Fruit fly (Drosophila melanogaster) whole organism, prepupa: ENCODE results near the gene eIF2Bepsilon.
A peak's percentile ranks its signal among the peaks of the same experiment; 100 is the strongest.

Source experiments
- CG10631 ChIP-seq: fragments of 200-800 bp; sonication (Bioruptor generic); optimal IDR thresholded peaks from 2 replicates; lab custom pipeline; 2016; ENCODE audit warnings: missing biosample characterization, missing genetic modification characterization
- CG10669 ChIP-seq: fragments of 200-800 bp; sonication (Bioruptor generic); optimal IDR thresholded peaks from 3 replicates; lab custom pipeline; 2018; ENCODE audit warnings: missing biosample characterization, mild to moderate bottlenecking, missing genetic modification characterization, moderate library complexity
- CG11902 ChIP-seq: fragments of 200-800 bp; sonication (Bioruptor generic); optimal IDR thresholded peaks from 3 replicates; lab custom pipeline; 2016; ENCODE audit warnings: missing biosample characterization, missing genetic modification characterization
- CG15336 ChIP-seq: fragments of 200-800 bp; sonication (Bioruptor generic); IDR thresholded peaks from 2 replicates; pipeline ENCODE4 v1.3.6; 2022; ENCODE audit warnings: missing biosample characterization, missing genetic modification characterization
- CG1621 ChIP-seq: fragments of 200-800 bp; sonication (Bioruptor generic); optimal IDR thresholded peaks from 3 replicates; lab custom pipeline; 2018; ENCODE audit warnings: missing biosample characterization, mild to moderate bottlenecking, missing genetic modification characterization
- CG16779 ChIP-seq: fragments of 200-800 bp; sonication (Bioruptor generic); optimal IDR thresholded peaks from 3 replicates; lab custom pipeline; 2017; ENCODE audit warnings: missing biosample characterization, mild to moderate bottlenecking, missing genetic modification characterization
- CG3032 ChIP-seq: fragments of 200-800 bp; optimal IDR thresholded peaks from 2 replicates; lab custom pipeline; 2019; ENCODE audit warnings: missing biosample characterization, mild to moderate bottlenecking, missing genetic modification characterization, moderate library complexity
- CG31627 ChIP-seq: fragments of 200-800 bp; sonication (Bioruptor generic); optimal IDR thresholded peaks from 3 replicates; lab custom pipeline; 2016; ENCODE audit warnings: missing biosample characterization, missing genetic modification characterization
- CG34406 ChIP-seq: fragments of 200-800 bp; sonication (Bioruptor generic); optimal IDR thresholded peaks from 3 replicates; lab custom pipeline; 2016; ENCODE audit warnings: missing biosample characterization, missing genetic modification characterization
- CG6163 ChIP-seq: fragments of 200-800 bp; sonication (Bioruptor generic); IDR thresholded peaks from 3 replicates; pipeline ENCODE4 v1.3.6; 2022; ENCODE audit warnings: missing biosample characterization, missing genetic modification characterization
- CG6792 ChIP-seq: fragments of 200-800 bp; sonication (Bioruptor generic); optimal IDR thresholded peaks from 3 replicates; lab custom pipeline; 2016; ENCODE audit warnings: missing biosample characterization, missing genetic modification characterization
- CG6854 ChIP-seq: fragments of 200-800 bp; sonication (Bioruptor generic); optimal IDR thresholded peaks from 2 replicates; lab custom pipeline; 2017; ENCODE audit warnings: missing biosample characterization, mild to moderate bottlenecking, missing genetic modification characterization
- CG7368 ChIP-seq: fragments of 200-800 bp; sonication (Bioruptor generic); optimal IDR thresholded peaks from 3 replicates; lab custom pipeline; 2016; ENCODE audit warnings: missing biosample characterization, missing genetic modification characterization
- CG8119 ChIP-seq: fragments of 200-800 bp; sonication (Bioruptor generic); IDR thresholded peaks from 3 replicates; pipeline ENCODE4 v1.3.6; 2022; ENCODE audit warnings: missing biosample characterization, missing genetic modification characterization
- Eip75B ChIP-seq: fragments of 200-800 bp; sonication (Bioruptor generic); optimal IDR thresholded peaks from 3 replicates; lab custom pipeline; 2016; ENCODE audit warnings: missing biosample characterization, missing genetic modification characterization
- Eip78C ChIP-seq: fragments of 200-800 bp; sonication (Bioruptor generic); peaks from one replicate; lab custom pipeline; 2016; ENCODE audit warnings: missing biosample characterization, missing genetic modification characterization
- Eip93F ChIP-seq: fragments of 200-800 bp; sonication (Bioruptor generic); optimal IDR thresholded peaks from 2 replicates; lab custom pipeline; 2016; ENCODE audit warnings: missing biosample characterization, mild to moderate bottlenecking, missing genetic modification characterization
- Ets96B ChIP-seq: fragments of 200-800 bp; optimal IDR thresholded peaks from 2 replicates; lab custom pipeline; 2019; ENCODE audit warnings: missing biosample characterization, mild to moderate bottlenecking, missing genetic modification characterization, moderate library complexity
- Gug ChIP-seq: fragments of 200-800 bp; sonication (Bioruptor generic); IDR thresholded peaks from 2 replicates; pipeline ENCODE4 v1.3.6; 2022; ENCODE audit warnings: missing biosample characterization, missing genetic modification characterization
- Hr38 ChIP-seq: sonication (Bioruptor generic); optimal IDR thresholded peaks from 2 replicates; lab custom pipeline; 2016; ENCODE audit warnings: missing biosample characterization, missing genetic modification characterization
- Hr39 ChIP-seq: fragments of 200-800 bp; sonication (Bioruptor generic); optimal IDR thresholded peaks from 2 replicates; lab custom pipeline; 2016; ENCODE audit warnings: missing biosample characterization, missing genetic modification characterization
- Hr4 ChIP-seq: fragments of 200-800 bp; sonication (Bioruptor generic); optimal IDR thresholded peaks from 3 replicates; lab custom pipeline; 2016; ENCODE audit warnings: missing biosample characterization, missing genetic modification characterization
- Lpt ChIP-seq: fragments of 200-800 bp; sonication (Bioruptor generic); optimal IDR thresholded peaks from 3 replicates; lab custom pipeline; 2016; ENCODE audit warnings: missing biosample characterization, missing genetic modification characterization
- Met ChIP-seq: fragments of 200-800 bp; sonication (Bioruptor generic); optimal IDR thresholded peaks from 3 replicates; lab custom pipeline; 2016; ENCODE audit warnings: missing biosample characterization, missing genetic modification characterization
- Sox14 ChIP-seq: fragments of 200-800 bp; sonication (Bioruptor generic); optimal IDR thresholded peaks from 3 replicates; lab custom pipeline; 2016; ENCODE audit warnings: missing biosample characterization, missing genetic modification characterization
- acj6 ChIP-seq: fragments of 200-800 bp; sonication (Bioruptor generic); optimal IDR thresholded peaks from 3 replicates; lab custom pipeline; 2016; ENCODE audit warnings: missing biosample characterization, missing genetic modification characterization
- cyc ChIP-seq: fragments of 200-800 bp; sonication (Bioruptor generic); optimal IDR thresholded peaks from 3 replicates; lab custom pipeline; 2016; ENCODE audit warnings: missing biosample characterization, missing genetic modification characterization
- dac ChIP-seq: fragments of 200-800 bp; sonication (Bioruptor generic); optimal IDR thresholded peaks from 2 replicates; lab custom pipeline; 2017; ENCODE audit warnings: missing biosample characterization, mild to moderate bottlenecking, missing genetic modification characterization
- dsx ChIP-seq: fragments of 200-800 bp; optimal IDR thresholded peaks from 3 replicates; lab custom pipeline; 2019; ENCODE audit warnings: missing biosample characterization, mild to moderate bottlenecking, missing genetic modification characterization, moderate library complexity; ENCODE audit not compliant: poor library complexity, severe bottlenecking
- eg ChIP-seq: fragments of 200-800 bp; sonication (Bioruptor generic); IDR thresholded peaks from 3 replicates; pipeline ENCODE4 v1.3.6; 2022; ENCODE audit warnings: missing biosample characterization, missing genetic modification characterization
- esn ChIP-seq: fragments of 200-800 bp; sonication (Bioruptor generic); optimal IDR thresholded peaks from 2 replicates; lab custom pipeline; 2016; ENCODE audit warnings: missing biosample characterization, mild to moderate bottlenecking, missing genetic modification characterization, moderate library complexity
- fd59A ChIP-seq: fragments of 200-800 bp; sonication (Bioruptor generic); optimal IDR thresholded peaks from 2 replicates; lab custom pipeline; 2017; ENCODE audit warnings: missing biosample characterization, mild to moderate bottlenecking, missing genetic modification characterization, missing genetic modification reagents
- fd85E ChIP-seq: fragments of 200-800 bp; sonication (Bioruptor generic); optimal IDR thresholded peaks from 3 replicates; lab custom pipeline; 2016; ENCODE audit warnings: missing biosample characterization, missing genetic modification characterization
- lz ChIP-seq: fragments of 200-800 bp; sonication (Bioruptor generic); optimal IDR thresholded peaks from 3 replicates; lab custom pipeline; 2016; ENCODE audit warnings: missing biosample characterization, missing genetic modification characterization
- net ChIP-seq: fragments of 200-800 bp; sonication (Bioruptor generic); optimal IDR thresholded peaks from 3 replicates; lab custom pipeline; 2016; ENCODE audit warnings: missing biosample characterization, missing genetic modification characterization
- pdm3 ChIP-seq: fragments of 200-800 bp; sonication (Bioruptor generic); optimal IDR thresholded peaks from 3 replicates; lab custom pipeline; 2016; ENCODE audit warnings: missing biosample characterization, missing genetic modification characterization
- salr ChIP-seq, 2 experiments: fragments of 200-800 bp; sonication (Bioruptor generic); optimal IDR thresholded peaks; 3 replicates each; lab custom pipeline; 2016 to 2018; ENCODE audit warnings: missing biosample characterization in 2 of 2, missing genetic modification characterization in 2 of 2, mild to moderate bottlenecking in 1 of 2
- spab ChIP-seq: fragments of 200-800 bp; sonication (Bioruptor generic); optimal IDR thresholded peaks from 2 replicates; lab custom pipeline; 2017; ENCODE audit warnings: missing biosample characterization, mild to moderate bottlenecking, missing genetic modification characterization, missing genetic modification reagents
- ss ChIP-seq, 2 experiments: fragments of 200-800 bp; sonication (Bioruptor generic); optimal IDR thresholded peaks; 2 replicates in 1 of 2; 3 replicates in 1 of 2; lab custom pipeline; 2017 to 2018; ENCODE audit warnings: mild to moderate bottlenecking in 2 of 2, missing biosample characterization in 2 of 2, missing genetic modification characterization in 2 of 2, moderate library complexity in 1 of 2
- svp ChIP-seq: fragments of 200-800 bp; sonication (Bioruptor generic); peaks from one replicate; lab custom pipeline; 2016; ENCODE audit warnings: missing biosample characterization, missing genetic modification characterization
- topi ChIP-seq: fragments of 200-800 bp; sonication (Bioruptor generic); optimal IDR thresholded peaks from 3 replicates; lab custom pipeline; 2016; ENCODE audit warnings: missing biosample characterization, missing genetic modification characterization
- vri ChIP-seq: fragments of 200-800 bp; sonication (Bioruptor generic); optimal IDR thresholded peaks from 3 replicates; lab custom pipeline; 2016; ENCODE audit warnings: missing biosample characterization, mild to moderate bottlenecking, missing genetic modification characterization

Gene eIF2Bepsilon

dm6 chrX:1877107-1877736 lies 45.5 kb downstream of the eIF2Bepsilon start, which contains the start of the genes CG14817 and CG14805:
CG14817 (minus strand) TSS chrX:1877270.
CG14805 (plus strand) TSS chrX:1877317.
- TF ChIP-seq CG1621 (tag; lab: Kevin White, UChicago) (peak; percentile 53), Hr38 (GFP tag; lab: Kevin White, UChicago) (no peak), esn (peak; percentile 68), Ets96B (peak; percentile 5), CG11902 (GFP tag; lab: Kevin White, UChicago) (no peak), CG6854 (GFP tag; lab: Kevin White, UChicago) (peak; percentile 91), CG6163 (GFP tag; lab: Robert Waterston, UW) (peak; percentile 58), topi (GFP tag; lab: Kevin White, UChicago) (peak; percentile 68), Hr39 (GFP tag; lab: Kevin White, UChicago) (no peak), ss (GFP tag; optimal IDR thresholded peaks at IDR 0.05; lab: Kevin White, UChicago) (peak; percentile 62 to 82), CG8119 (GFP tag; lab: Robert Waterston, UW) (no peak; the same call in 2 of the 3 replicates), Eip75B (no peak), fd59A (no peak), svp (GFP tag; lab: Kevin White, UChicago) (peak; percentile 71), Sox14 (peak; percentile 53), CG34406 (GFP tag; lab: Kevin White, UChicago) (peak; percentile 71), pdm3 (GFP tag; lab: Kevin White, UChicago) (no peak), fd85E (GFP tag; lab: Kevin White, UChicago) (no peak), CG10631 (GFP tag; lab: Kevin White, UChicago) (no peak), Hr4 (GFP tag; lab: Kevin White, UChicago) (no peak), spab (GFP tag; lab: Kevin White, UChicago) (no peak), lz (GFP tag; lab: Kevin White, UChicago) (peak; percentile 48), CG6792 (GFP tag; lab: Kevin White, UChicago) (peak; percentile 40), CG15336 (GFP tag; lab: Robert Waterston, UW) (0 out of 2 replicates have a peak, but pooled peaks have one; percentile 21), CG16779 (tag; lab: Kevin White, UChicago) (peak; percentile 61), Eip93F (GFP tag; lab: Kevin White, UChicago) (no peak), Met (GFP tag; lab: Kevin White, UChicago) (no peak), CG3032 (tag; lab: Kevin White, UChicago) (peak; percentile 30), acj6 (no peak), eg (peak; percentile 61), CG10669 (no peak), cyc (GFP tag; lab: Kevin White, UChicago) (peak; percentile 45), Gug (GFP tag; lab: Robert Waterston, UW) (no peak), salr (GFP tag; optimal IDR thresholded peaks at IDR 0.05; lab: Kevin White, UChicago) (peak in 1 of 2 experiments; percentile 44), CG7368 (GFP tag; lab: Kevin White, UChicago) (no peak), dsx (GFP tag; lab: Kevin White, UChicago) (peak; percentile 68), CG31627 (GFP tag; lab: Kevin White, UChicago) (no peak), dac (GFP tag; lab: Kevin White, UChicago) (no peak), vri (GFP tag; lab: Kevin White, UChicago) (no peak), Eip78C (GFP tag; lab: Kevin White, UChicago) (peak; percentile 88)

dm6 chrX:1873515-1874126 lies 49.1 kb downstream of the eIF2Bepsilon start, which contains the start of the genes Pgam5 and Vps26:
Pgam5 (minus strand) TSS chrX:1873565.
Vps26 (plus strand) TSS chrX:1873853.
- TF ChIP-seq ss (GFP tag; optimal IDR thresholded peaks at IDR 0.05; lab: Kevin White, UChicago) (no peak), net (GFP tag; lab: Kevin White, UChicago) (no peak), Eip78C (GFP tag; lab: Kevin White, UChicago) (peak; percentile 27), Lpt (GFP tag; lab: Kevin White, UChicago) (no peak), CG6854 (GFP tag; lab: Kevin White, UChicago) (no peak), fd85E (GFP tag; lab: Kevin White, UChicago) (no peak), svp (GFP tag; lab: Kevin White, UChicago) (peak; percentile 76), salr (GFP tag; optimal IDR thresholded peaks at IDR 0.05; lab: Kevin White, UChicago) (no peak)
